Worm (Caenorhabditis elegans) whole organism, L4 larva: ENCODE data around the gene ric-4.

Experiments
- ceh-44 ChIP-seq: fragments of 200-800 bp; sonication (Bioruptor generic); IDR thresholded peaks from 2 replicates; pipeline ENCODE4 v1.3.6; 2022; ENCODE audit warnings: missing genetic modification reagents, missing genetic modification characterization, missing compliant biosample characterization
- daf-12 ChIP-seq: fragments of 150-350 bp; optimal IDR thresholded peaks from 2 replicates; lab custom pipeline; 2014; ENCODE audit warnings: missing biosample characterization, missing genetic modification reagents, missing genetic modification characterization
- daf-16 ChIP-seq, 3 experiments: sonication (generic microtip); optimal IDR thresholded peaks; 2 replicates each; lab custom pipeline; 2016 to 2017; ENCODE audit warnings: missing genetic modification characterization in 3 of 3, missing genetic modification reagents in 3 of 3, mild to moderate bottlenecking in 2 of 3, missing compliant biosample characterization in 2 of 3, missing biosample characterization in 1 of 3, moderate library complexity in 1 of 3
- daf-8 ChIP-seq: fragments of 200-800 bp; sonication (Bioruptor generic); IDR thresholded peaks from 2 replicates; pipeline ENCODE4 v1.3.6; 2022; ENCODE audit warnings: missing genetic modification characterization, missing compliant biosample characterization
- fkh-10 ChIP-seq: fragments of 150-350 bp; optimal IDR thresholded peaks from 2 replicates; lab custom pipeline; 2014; ENCODE audit warnings: missing biosample characterization, missing genetic modification reagents, missing genetic modification characterization
- fos-1 ChIP-seq: fragments of 150-350 bp; optimal IDR thresholded peaks from 2 replicates; lab custom pipeline; 2014; ENCODE audit warnings: missing biosample characterization, missing genetic modification characterization
- hmg-1.1 ChIP-seq: fragments of 200-800 bp; sonication (Bioruptor generic); IDR thresholded peaks from 2 replicates; pipeline ENCODE4 v1.3.6; 2022; ENCODE audit warnings: missing genetic modification reagents, missing genetic modification characterization, missing compliant biosample characterization
- lin-39 ChIP-seq: fragments of 150-350 bp; optimal IDR thresholded peaks from 2 replicates; lab custom pipeline; 2014; ENCODE audit warnings: missing biosample characterization, missing genetic modification reagents, missing genetic modification characterization
- mdt-29 ChIP-seq: fragments of 200-800 bp; sonication (Bioruptor generic); IDR thresholded peaks from 2 replicates; pipeline ENCODE4 v1.3.6; 2022; ENCODE audit warnings: missing genetic modification reagents, missing genetic modification characterization, missing compliant biosample characterization
- mes-2 ChIP-seq: sonication (generic microtip); optimal IDR thresholded peaks from 2 replicates; lab custom pipeline; 2016; ENCODE audit warnings: missing genotype, mild to moderate bottlenecking, missing genetic modification characterization, missing compliant biosample characterization; ENCODE audit not compliant: poor library complexity, severe bottlenecking
- nhr-28 ChIP-seq: fragments of 150-350 bp; optimal IDR thresholded peaks from 2 replicates; lab custom pipeline; 2014; ENCODE audit warnings: missing biosample characterization, missing genetic modification characterization
- tra-1 ChIP-seq: fragments of 200-800 bp; sonication (Bioruptor generic); IDR thresholded peaks from 2 replicates; pipeline ENCODE4 v1.3.6; 2022; ENCODE audit warnings: missing genetic modification reagents, missing genetic modification characterization, missing compliant biosample characterization
- zip-2 ChIP-seq: fragments of 150-350 bp; optimal IDR thresholded peaks from 2 replicates; lab custom pipeline; 2014; ENCODE audit warnings: missing biosample characterization, missing genetic modification characterization

ric-4 gene

ce11 chrV:10212627-10213026, 57.5 kb downstream of the ric-4 start, which contains the start of gene hpo-40:
Gene hpo-40, plus strand, starts transcription at chrV:10212927.
- TF ChIP-seq mes-2 (tag; lab: Kevin White, UChicago) = no peak
- TF ChIP-seq, all 104 proteins: peak for 0

DNA sequence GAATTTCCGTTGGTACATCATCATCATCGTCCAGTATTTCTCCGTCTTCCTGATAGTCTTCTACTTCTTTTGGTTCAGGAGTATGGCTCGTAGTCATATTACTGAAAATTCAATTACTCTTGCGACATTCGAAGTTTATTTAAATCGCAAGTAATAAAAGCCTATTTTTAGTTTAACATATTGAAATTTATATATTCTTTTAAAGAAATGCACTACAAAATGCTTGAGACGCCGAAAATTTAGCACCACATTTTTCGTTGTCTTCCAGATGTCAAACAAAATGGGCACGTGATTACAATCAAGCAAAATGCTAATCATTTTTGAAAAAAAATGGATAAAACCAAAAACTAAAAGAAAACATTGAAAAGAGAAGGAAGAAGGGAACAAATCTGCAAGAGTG, 58.1 kb downstream of the ric-4 start, which contains the start of gene zhit-3:
Gene zhit-3, minus strand, starts transcription at position 101 of the 400 bp plus-strand sequence.
- TF ChIP-seq daf-8 (GFP tag; lab: Robert Waterston, UW) = no peak
- TF ChIP-seq ceh-44 = no peak
- no peak for TF ChIP-seq daf-12 (tag; lab: Kevin White, UChicago)
- no peak for TF ChIP-seq fkh-10 (GFP tag; lab: Kevin White, UChicago)
- TF ChIP-seq hmg-1.1 (GFP tag; lab: Robert Waterston, UW) = no peak
- no peak for TF ChIP-seq tra-1 (GFP tag; lab: Robert Waterston, UW)
- no peak for TF ChIP-seq mdt-29 (GFP tag; lab: Robert Waterston, UW)
- no peak for TF ChIP-seq fos-1
- no peak for TF ChIP-seq daf-16 (GFP tag; optimal IDR thresholded peaks at IDR 0.05; lab: Kevin White, UChicago)
- TF ChIP-seq daf-16 (tag; optimal IDR thresholded peaks at IDR 0.05; lab: Kevin White, UChicago) = no peak
- no peak for TF ChIP-seq lin-39
- TF ChIP-seq nhr-28 = no peak
- TF ChIP-seq zip-2 (tag; lab: Kevin White, UChicago) = no peak
